Worm (Caenorhabditis elegans) whole organism, young adult: Measurements from ENCODE around the gene F40A3.7.

ENCODE experiments used
- D2030.7 ChIP-seq: fragments of 200-800 bp; sonication (Bioruptor generic); IDR thresholded peaks from 2 replicates; pipeline ENCODE4 v1.3.6; 2022; ENCODE audit warnings: missing genetic modification reagents, missing genetic modification characterization, missing compliant biosample characterization
- F10E7.11 ChIP-seq: sonication (generic microtip); optimal IDR thresholded peaks from 2 replicates; lab custom pipeline; 2017; ENCODE audit warnings: mild to moderate bottlenecking, missing genetic modification characterization, moderate library complexity, missing compliant biosample characterization
- F22D6.2 ChIP-seq: sonication (generic microtip); optimal IDR thresholded peaks from 2 replicates; lab custom pipeline; 2016; ENCODE audit warnings: mild to moderate bottlenecking, missing genetic modification characterization, missing compliant biosample characterization
- F39B2.1 ChIP-seq: fragments of 200-800 bp; sonication (Bioruptor generic); IDR thresholded peaks from 2 replicates; pipeline ENCODE4 v1.3.6; 2022; ENCODE audit warnings: missing genetic modification reagents, missing genetic modification characterization, missing compliant biosample characterization
- F49E8.2 ChIP-seq: sonication (generic microtip); optimal IDR thresholded peaks from 3 replicates; lab custom pipeline; 2017; ENCODE audit warnings: missing genetic modification characterization, mild to moderate bottlenecking, missing compliant biosample characterization, antibody characterized with exemption, moderate library complexity; ENCODE audit not compliant: insufficient read depth
- F57A8.1 ChIP-seq: fragments of 200-800 bp; sonication (Bioruptor generic); optimal IDR thresholded peaks from 2 replicates; lab custom pipeline; 2018; ENCODE audit warnings: mild to moderate bottlenecking, missing genetic modification characterization, moderate library complexity, missing compliant biosample characterization
- T07F8.4 ChIP-seq: sonication (generic microtip); optimal IDR thresholded peaks from 2 replicates; lab custom pipeline; 2016; ENCODE audit warnings: mild to moderate bottlenecking, missing genetic modification characterization, moderate library complexity, missing compliant biosample characterization
- Y53F4B.3 ChIP-seq: fragments of 200-800 bp; sonication (Bioruptor generic); IDR thresholded peaks from 2 replicates; pipeline ENCODE4 v1.3.6; 2022; ENCODE audit warnings: missing genetic modification reagents, missing genetic modification characterization, missing compliant biosample characterization
- Y53G8AR.9 ChIP-seq: fragments of 200-800 bp; sonication (Bioruptor generic); conservative IDR thresholded peaks from 2 replicates; pipeline ENCODE4 v1.3.6; 2022; ENCODE audit warnings: missing genetic modification reagents, missing genetic modification characterization, missing compliant biosample characterization
- attf-6 ChIP-seq: fragments of 200-800 bp; sonication (Bioruptor generic); IDR thresholded peaks from 2 replicates; pipeline ENCODE4 v1.3.6; 2022; ENCODE audit warnings: missing genetic modification reagents, missing genetic modification characterization, missing compliant biosample characterization
- bed-1 ChIP-seq: fragments of 200-800 bp; sonication (Bioruptor generic); IDR thresholded peaks from 2 replicates; pipeline ENCODE4 v1.3.6; 2022; ENCODE audit warnings: missing genetic modification reagents, missing genetic modification characterization, missing compliant biosample characterization
- cebp-2 ChIP-seq: fragments of 200-800 bp; sonication (Bioruptor generic); IDR thresholded peaks from 2 replicates; pipeline ENCODE4 v1.3.6; 2022; ENCODE audit warnings: missing genetic modification characterization, missing compliant biosample characterization
- ceh-40 ChIP-seq: fragments of 200-800 bp; sonication (Bioruptor generic); IDR thresholded peaks from 2 replicates; pipeline ENCODE4 v1.3.6; 2022; ENCODE audit warnings: missing genetic modification characterization, missing compliant biosample characterization
- dox-1 ChIP-seq: fragments of 200-800 bp; sonication (Bioruptor generic); IDR thresholded peaks from 2 replicates; pipeline ENCODE4 v1.3.6; 2022; ENCODE audit warnings: missing genetic modification reagents, missing genetic modification characterization, missing compliant biosample characterization
- efl-1 ChIP-seq: fragments of 150-350 bp; optimal IDR thresholded peaks from 2 replicates; lab custom pipeline; 2014; ENCODE audit warnings: missing biosample characterization, missing genetic modification reagents, missing genetic modification characterization
- egl-18 ChIP-seq: fragments of 200-800 bp; sonication (Bioruptor generic); IDR thresholded peaks from 2 replicates; pipeline ENCODE4 v1.3.6; 2022; ENCODE audit warnings: missing genetic modification reagents, missing genetic modification characterization, missing compliant biosample characterization
- him-1 ChIP-seq: sonication (generic microtip); optimal IDR thresholded peaks from 2 replicates; lab custom pipeline; 2016; ENCODE audit warnings: missing genotype, missing genetic modification reagents, missing genetic modification characterization, missing compliant biosample characterization
- hsf-1 ChIP-seq: fragments of 200-800 bp; sonication (Bioruptor generic); IDR thresholded peaks from 2 replicates; pipeline ENCODE4 v1.3.6; 2022; ENCODE audit warnings: missing genetic modification reagents, missing genetic modification characterization, missing compliant biosample characterization
- lin-35 ChIP-seq, 3 experiments: fragments of 150-350 bp in 2 of 3; sonication (generic microtip) in 1 of 3; optimal IDR thresholded peaks; 2 replicates each; lab custom pipeline; 2014 to 2018; ENCODE audit warnings: missing biosample characterization in 3 of 3, missing genetic modification characterization in 3 of 3, missing genetic modification reagents in 3 of 3
- madf-6 ChIP-seq: fragments of 200-800 bp; sonication (Bioruptor generic); IDR thresholded peaks from 2 replicates; pipeline ENCODE4 v1.3.6; 2022; ENCODE audit warnings: missing genetic modification reagents, missing genetic modification characterization, missing compliant biosample characterization
- mcd-1 ChIP-seq: fragments of 200-800 bp; sonication (Bioruptor generic); IDR thresholded peaks from 2 replicates; pipeline ENCODE4 v1.3.6; 2022; ENCODE audit warnings: missing genetic modification reagents, missing genetic modification characterization, missing compliant biosample characterization
- nfya-1 ChIP-seq: sonication (generic microtip); optimal IDR thresholded peaks from 2 replicates; lab custom pipeline; 2017; ENCODE audit warnings: antibody characterized with exemption, missing compliant biosample characterization, missing genetic modification characterization, borderline replicate concordance; ENCODE audit not compliant: insufficient read depth
- nfya-2 ChIP-seq: fragments of 200-800 bp; sonication (Bioruptor generic); IDR thresholded peaks from 2 replicates; pipeline ENCODE4 v1.3.6; 2022; ENCODE audit warnings: missing genetic modification reagents, missing genetic modification characterization, missing compliant biosample characterization
- nfyb-1 ChIP-seq: fragments of 200-800 bp; sonication (Bioruptor generic); IDR thresholded peaks from 2 replicates; pipeline ENCODE4 v1.3.6; 2022; ENCODE audit warnings: missing genetic modification reagents, missing genetic modification characterization, missing compliant biosample characterization
- nhr-90 ChIP-seq: sonication (generic microtip); optimal IDR thresholded peaks from 2 replicates; lab custom pipeline; 2016; ENCODE audit warnings: missing genotype, mild to moderate bottlenecking, missing genetic modification characterization, missing compliant biosample characterization
- rec-8 ChIP-seq, 2 experiments: sonication (generic microtip); optimal IDR thresholded peaks; 2 replicates each; lab custom pipeline; 2016; ENCODE audit warnings: mild to moderate bottlenecking in 2 of 2, missing genetic modification characterization in 2 of 2, missing genetic modification reagents in 2 of 2, missing genotype in 2 of 2, missing biosample characterization in 1 of 2, missing compliant biosample characterization in 1 of 2, moderate library complexity in 1 of 2
- repo-1 ChIP-seq: sonication (generic microtip); optimal IDR thresholded peaks from 2 replicates; lab custom pipeline; 2017; ENCODE audit warnings: mild to moderate bottlenecking, missing genetic modification characterization, missing compliant biosample characterization
- snpc-1.1 ChIP-seq: sonication (generic microtip); optimal IDR thresholded peaks from 2 replicates; lab custom pipeline; 2017; ENCODE audit warnings: missing genetic modification characterization, mild to moderate bottlenecking, missing compliant biosample characterization, antibody characterized with exemption, moderate library complexity, missing genotype, missing genetic modification reagents; ENCODE audit not compliant: insufficient read depth
- snpc-1.3 ChIP-seq: sonication (generic microtip); optimal IDR thresholded peaks from 2 replicates; lab custom pipeline; 2017; ENCODE audit warnings: missing genetic modification characterization, mild to moderate bottlenecking, missing compliant biosample characterization, antibody characterized with exemption, moderate library complexity, missing genotype, missing genetic modification reagents; ENCODE audit not compliant: insufficient read depth
- snpc-4 ChIP-seq, 5 experiments: fragments of 150-350 bp in 1 of 5; sonication (generic microtip) in 4 of 5; optimal IDR thresholded peaks; 2 replicates each; lab custom pipeline; 2014 to 2018; ENCODE audit warnings: missing genetic modification characterization in 5 of 5, missing biosample characterization in 3 of 5, antibody characterized with exemption in 2 of 5, mild to moderate bottlenecking in 2 of 5, missing compliant biosample characterization in 2 of 5, missing genotype in 2 of 5, moderate library complexity in 2 of 5, missing genetic modification reagents in 1 of 5
- somi-1 ChIP-seq: fragments of 200-800 bp; sonication (Bioruptor generic); optimal IDR thresholded peaks from 2 replicates; lab custom pipeline; 2018; ENCODE audit warnings: mild to moderate bottlenecking, missing genetic modification characterization, missing compliant biosample characterization
- sptf-2 ChIP-seq: fragments of 200-800 bp; sonication (Bioruptor generic); optimal IDR thresholded peaks from 2 replicates; lab custom pipeline; 2018; ENCODE audit warnings: mild to moderate bottlenecking, missing genetic modification characterization, missing compliant biosample characterization
- tbp1 ChIP-seq: fragments of 200-800 bp; sonication (Bioruptor generic); optimal IDR thresholded peaks from 2 replicates; lab custom pipeline; 2018; ENCODE audit warnings: mild to moderate bottlenecking, missing genetic modification characterization, missing compliant biosample characterization
- unc-62 ChIP-seq: fragments of 150-350 bp; optimal IDR thresholded peaks from 2 replicates; lab custom pipeline; 2014; ENCODE audit warnings: missing biosample characterization, missing genetic modification reagents, missing genetic modification characterization
- xnd-1 ChIP-seq: sonication (generic microtip); optimal IDR thresholded peaks from 2 replicates; lab custom pipeline; 2016; ENCODE audit warnings: missing genotype, missing genetic modification reagents, missing genetic modification characterization, missing compliant biosample characterization
- zim-3 ChIP-seq: sonication (generic microtip); optimal IDR thresholded peaks from 2 replicates; lab custom pipeline; 2017; ENCODE audit warnings: mild to moderate bottlenecking, missing genetic modification characterization, moderate library complexity, missing compliant biosample characterization
- ztf-25 ChIP-seq: fragments of 200-800 bp; sonication (Bioruptor generic); IDR thresholded peaks from 2 replicates; pipeline ENCODE4 v1.3.6; 2022; ENCODE audit warnings: missing genetic modification reagents, missing genetic modification characterization, missing compliant biosample characterization
- ztf-26 ChIP-seq: sonication (generic microtip); optimal IDR thresholded peaks from 2 replicates; lab custom pipeline; 2017; ENCODE audit warnings: missing genetic modification characterization, missing compliant biosample characterization
- ztf-3 ChIP-seq: fragments of 200-800 bp; sonication (Bioruptor generic); optimal IDR thresholded peaks from 2 replicates; lab custom pipeline; 2018; ENCODE audit warnings: mild to moderate bottlenecking, missing genetic modification characterization, missing compliant biosample characterization

F40A3.7 gene

DNA sequence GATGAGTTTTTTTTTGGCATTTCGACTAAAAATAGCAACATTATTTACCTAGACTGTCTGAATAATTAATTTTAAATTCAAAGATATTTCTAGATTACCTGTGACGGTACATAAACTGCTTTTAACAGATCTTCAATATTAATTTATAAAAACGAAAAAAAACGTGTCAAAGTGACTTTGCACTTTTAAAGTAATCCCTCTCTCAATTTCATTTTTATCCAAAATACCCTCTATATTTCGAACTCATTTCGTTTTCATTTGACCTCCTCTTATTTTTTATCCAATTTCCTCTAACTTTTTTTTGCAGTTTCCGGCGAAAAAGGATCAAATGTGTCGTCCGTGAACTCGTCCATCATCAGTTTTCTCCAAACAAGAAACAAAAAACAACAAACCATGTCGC lies 24.2 kb downstream of the F40A3.7 start, which contains the start of gene F40A3.4:
TSS of gene F40A3.4 (plus strand) at position 301 of the 400 bp plus-strand sequence.
- TF ChIP-seq T07F8.4 (tag; lab: Kevin White, UChicago) (no peak), ztf-3 (GFP tag; lab: Kevin White, UChicago) (no peak), nfya-1 (tag; lab: Kevin White, UChicago) (no peak), ztf-26 (tag; lab: Kevin White, UChicago) (no peak), F10E7.11 (tag; lab: Kevin White, UChicago) (no peak), xnd-1 (tag; lab: Kevin White, UChicago) (no peak), F22D6.2 (tag; lab: Kevin White, UChicago) (no peak), nfyb-1 (GFP tag; lab: Robert Waterston, UW) (no peak), rec-8 (tag; optimal IDR thresholded peaks at IDR 0.05; lab: Kevin White, UChicago) (no peak), him-1 (tag; lab: Kevin White, UChicago) (no peak), efl-1 (GFP tag; lab: Kevin White, UChicago) (no peak), nfya-2 (no peak), mcd-1 (GFP tag; lab: Robert Waterston, UW) (no peak), tbp1 (GFP tag; lab: Kevin White, UChicago) (no peak), unc-62 (GFP tag; lab: Kevin White, UChicago) (no peak), ztf-25 (no peak), bed-1 (no peak), F39B2.1 (GFP tag; lab: Robert Waterston, UW) (no peak), hsf-1 (GFP tag; lab: Robert Waterston, UW) (no peak), snpc-1.3 (tag; lab: Kevin White, UChicago) (no peak)

DNA sequence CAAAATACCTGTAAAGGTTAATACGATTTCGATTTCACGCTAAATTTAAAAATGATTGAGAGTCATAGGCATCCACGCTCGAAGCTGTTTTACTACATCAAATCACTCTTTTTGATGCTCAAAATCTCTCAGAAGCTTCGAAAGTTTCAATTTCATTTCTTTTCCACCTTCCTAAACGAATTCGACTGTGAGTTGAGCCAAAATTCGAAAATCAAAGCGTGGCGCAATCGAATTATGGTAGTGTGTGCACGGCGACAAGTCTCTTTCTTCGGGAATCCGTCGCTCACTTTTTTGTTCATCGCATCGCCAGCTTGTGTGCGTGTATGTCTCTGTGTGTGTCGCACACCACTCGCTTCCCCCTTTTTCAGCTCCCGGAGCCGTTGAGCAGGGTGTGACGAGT lies 26.7 kb downstream of the F40A3.7 start:
- TF ChIP-seq F10E7.11 (tag; lab: Kevin White, UChicago) (no peak), Y53F4B.3 (GFP tag; lab: Robert Waterston, UW) (no peak), D2030.7 (GFP tag; lab: Robert Waterston, UW) (no peak), nhr-90 (tag; lab: Kevin White, UChicago) (no peak), lin-35 (GFP tag; optimal IDR thresholded peaks at IDR 0.05; lab: Kevin White, UChicago) (no peak), snpc-1.1 (tag; lab: Kevin White, UChicago) (no peak), rec-8 (tag; optimal IDR thresholded peaks at IDR 0.05; lab: Kevin White, UChicago) (no peak), ztf-25 (no peak)

- TF ChIP-seq zim-3: no peak
- no peak for TF ChIP-seq egl-18 (GFP tag; lab: Robert Waterston, UW)
- TF ChIP-seq F49E8.2 (tag; lab: Kevin White, UChicago): no peak
- no peak for TF ChIP-seq attf-6 (GFP tag; lab: Robert Waterston, UW)
Observed at ce11 chrV:7870707-7871106, 29.0 kb downstream of the F40A3.7 start, which contains the start of gene nipi-4. TSS of gene nipi-4 (minus strand) at chrV:7870807.

DNA sequence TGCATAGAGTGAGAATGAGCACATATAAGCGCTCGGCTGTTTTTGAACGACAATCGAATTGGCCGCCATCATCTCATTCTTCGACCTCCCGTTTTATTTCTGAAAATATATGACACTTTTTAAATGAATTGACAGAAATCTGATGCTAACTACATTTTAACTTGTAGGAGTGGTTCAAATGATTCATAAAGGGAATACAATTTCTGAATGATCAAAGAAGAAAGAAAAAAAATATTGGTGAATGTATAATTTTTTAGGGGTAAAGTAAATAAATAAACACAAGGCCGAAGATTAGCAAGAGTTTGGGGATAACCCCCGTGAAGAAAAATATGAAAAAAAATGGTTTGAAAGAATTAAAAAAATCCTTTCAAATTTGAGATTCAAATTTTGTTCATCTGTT lies 35.0 kb downstream of the F40A3.7 start, which contains the start of gene C37C3.11:
TSS of gene C37C3.11 (minus strand) at position 101 of the 400 bp plus-strand sequence.
- TF ChIP-seq madf-6 (GFP tag; lab: Robert Waterston, UW) (no peak), hsf-1 (GFP tag; lab: Robert Waterston, UW) (no peak)
- TF ChIP-seq, all 124 proteins: peak for 0

DNA sequence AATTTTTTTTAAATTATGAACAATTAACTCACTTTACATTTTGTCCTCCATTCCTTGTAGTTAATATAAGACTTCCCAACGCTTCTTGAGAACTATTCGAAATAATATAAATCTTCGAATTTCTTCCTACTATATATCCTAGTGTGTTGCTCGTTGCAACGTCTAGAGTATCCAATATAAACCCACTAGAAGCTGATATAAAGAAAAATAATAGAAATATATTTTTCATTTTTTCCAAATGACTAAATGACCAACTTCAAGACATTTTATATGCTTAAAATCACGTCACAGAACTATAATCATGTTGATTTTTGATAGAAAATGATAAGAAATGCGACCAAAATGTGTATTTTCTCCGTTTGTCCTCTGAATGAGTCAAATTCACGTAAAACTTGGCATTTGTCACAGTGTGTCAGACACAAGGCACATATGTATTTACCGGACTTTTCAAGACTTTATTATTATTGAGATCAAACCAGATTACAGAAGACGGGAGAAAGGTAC lies 36.6 kb downstream of the F40A3.7 start, which contains the start of gene C37C3.10:
TSS of gene C37C3.10 (minus strand) at position 51 of the 504 bp plus-strand sequence.
- TF ChIP-seq sptf-2 (GFP tag; lab: Kevin White, UChicago) (no peak), egl-18 (GFP tag; lab: Robert Waterston, UW) (no peak), snpc-4 (GFP tag; optimal IDR thresholded peaks at IDR 0.05; lab: Kevin White, UChicago) (no peak), snpc-4 (tag; optimal IDR thresholded peaks at IDR 0.05; lab: Kevin White, UChicago) (no peak), dox-1 (GFP tag; lab: Robert Waterston, UW) (no peak), Y53G8AR.9 (no peak), F57A8.1 (GFP tag; lab: Kevin White, UChicago) (no peak), F49E8.2 (tag; lab: Kevin White, UChicago) (no peak), somi-1 (no peak), repo-1 (tag; lab: Kevin White, UChicago) (no peak), hsf-1 (GFP tag; lab: Robert Waterston, UW) (no peak), ceh-40 (GFP tag; lab: Robert Waterston, UW) (no peak), efl-1 (GFP tag; lab: Kevin White, UChicago) (no peak), cebp-2 (GFP tag; lab: Robert Waterston, UW) (no peak)
